Worm (Caenorhabditis elegans) whole organism, late embryonic: ENCODE data around the gene F58F9.1.

Experiments used
- ama-1 ChIP-seq: fragments of 150-350 bp; optimal IDR thresholded peaks from 2 replicates; lab custom pipeline; 2014
- ceh-9 ChIP-seq: sonication (generic microtip); optimal IDR thresholded peaks from 2 replicates; lab custom pipeline; 2016; ENCODE audit warnings: mild to moderate bottlenecking, missing genetic modification characterization, inconsistent platforms, missing compliant biosample characterization
- fax-1 ChIP-seq: sonication (generic microtip); optimal IDR thresholded peaks from 2 replicates; lab custom pipeline; 2016; ENCODE audit warnings: missing genotype, missing genetic modification characterization, missing compliant biosample characterization
- fkh-10 ChIP-seq: fragments of 150-350 bp; optimal IDR thresholded peaks from 2 replicates; lab custom pipeline; 2014; ENCODE audit warnings: missing biosample characterization, missing genetic modification reagents, missing genetic modification characterization
- hlh-30 ChIP-seq: sonication (generic microtip); optimal IDR thresholded peaks from 2 replicates; lab custom pipeline; 2017; ENCODE audit warnings: antibody characterized with exemption, missing genetic modification characterization, missing compliant biosample characterization; ENCODE audit not compliant: insufficient read depth
- hlh-6 ChIP-seq: sonication (generic microtip); optimal IDR thresholded peaks from 2 replicates; lab custom pipeline; 2016; ENCODE audit warnings: missing genotype, missing genetic modification characterization, missing compliant biosample characterization
- mec-3 ChIP-seq: sonication (generic microtip); optimal IDR thresholded peaks from 2 replicates; lab custom pipeline; 2016; ENCODE audit warnings: borderline replicate concordance, missing genetic modification characterization, missing compliant biosample characterization
- nfya-1 ChIP-seq: sonication (generic microtip); optimal IDR thresholded peaks from 2 replicates; lab custom pipeline; 2017; ENCODE audit warnings: missing genetic modification characterization, mild to moderate bottlenecking, missing compliant biosample characterization, antibody characterized with exemption, moderate library complexity
- pag-3 ChIP-seq: sonication (generic microtip); optimal IDR thresholded peaks from 2 replicates; lab custom pipeline; 2016; ENCODE audit warnings: missing compliant biosample characterization, missing genetic modification characterization, borderline replicate concordance
- pqm-1 ChIP-seq: sonication (generic microtip); optimal IDR thresholded peaks from 2 replicates; lab custom pipeline; 2016; ENCODE audit warnings: missing genetic modification characterization, missing compliant biosample characterization
- rnt-1 ChIP-seq: sonication (generic microtip); optimal IDR thresholded peaks from 2 replicates; lab custom pipeline; 2016; ENCODE audit warnings: missing genetic modification characterization, missing compliant biosample characterization
- tbx-2 ChIP-seq: sonication (generic microtip); optimal IDR thresholded peaks from 2 replicates; lab custom pipeline; 2016; ENCODE audit warnings: missing genetic modification characterization, missing compliant biosample characterization

ce11 chrIV:6217066-6217465 is 32.6 kb upstream of the F58F9.1 start, which contains the start of gene C49A9.9:
- TF ChIP-seq pqm-1 (tag; lab: Kevin White, UChicago) = no peak
- no peak for TF ChIP-seq nfya-1 (tag; lab: Kevin White, UChicago)
- no peak for TF ChIP-seq fkh-10
- TF ChIP-seq mec-3 = no peak
- no peak for TF ChIP-seq hlh-30 (tag; lab: Kevin White, UChicago)
- TF ChIP-seq tbx-2 (tag; lab: Kevin White, UChicago) = no peak
- TF ChIP-seq rnt-1 (tag; lab: Kevin White, UChicago) = no peak
- TF ChIP-seq fax-1 (tag; lab: Kevin White, UChicago) = no peak
- TF ChIP-seq pag-3 (tag; lab: Kevin White, UChicago) = no peak
- no peak for TF ChIP-seq hlh-6 (tag; lab: Kevin White, UChicago)
- TF ChIP-seq ceh-9 (tag; lab: Kevin White, UChicago) = no peak
- TF ChIP-seq ama-1 (lab: Kevin White, UChicago) = no peak
